Fruit fly (Drosophila melanogaster) whole organism, prepupa: Measurements from ENCODE around the gene CG12992.

ENCODE experiments used
- Blimp-1 ChIP-seq: fragments of 200-800 bp; sonication (Bioruptor generic); optimal IDR thresholded peaks from 3 replicates; lab custom pipeline; 2017; ENCODE audit warnings: missing biosample characterization, missing genetic modification characterization, mild to moderate bottlenecking, moderate library complexity, missing genetic modification reagents
- CG10631 ChIP-seq: fragments of 200-800 bp; sonication (Bioruptor generic); optimal IDR thresholded peaks from 2 replicates; lab custom pipeline; 2016; ENCODE audit warnings: missing biosample characterization, missing genetic modification characterization
- CG10669 ChIP-seq: fragments of 200-800 bp; sonication (Bioruptor generic); optimal IDR thresholded peaks from 3 replicates; lab custom pipeline; 2018; ENCODE audit warnings: missing biosample characterization, mild to moderate bottlenecking, missing genetic modification characterization, moderate library complexity
- CG11294 ChIP-seq: fragments of 200-800 bp; sonication (Bioruptor generic); IDR thresholded peaks from 2 replicates; pipeline ENCODE4 v1.3.6; 2022; ENCODE audit warnings: missing biosample characterization, missing genetic modification characterization
- CG11762 ChIP-seq: fragments of 200-800 bp; sonication (Bioruptor generic); optimal IDR thresholded peaks from 3 replicates; lab custom pipeline; 2016; ENCODE audit warnings: missing biosample characterization, missing genetic modification characterization; ENCODE audit not compliant: insufficient read depth
- CG15336 ChIP-seq: fragments of 200-800 bp; sonication (Bioruptor generic); IDR thresholded peaks from 2 replicates; pipeline ENCODE4 v1.3.6; 2022; ENCODE audit warnings: missing biosample characterization, missing genetic modification characterization
- CG1621 ChIP-seq: fragments of 200-800 bp; sonication (Bioruptor generic); optimal IDR thresholded peaks from 3 replicates; lab custom pipeline; 2018; ENCODE audit warnings: missing biosample characterization, mild to moderate bottlenecking, missing genetic modification characterization
- CG31627 ChIP-seq: fragments of 200-800 bp; sonication (Bioruptor generic); optimal IDR thresholded peaks from 3 replicates; lab custom pipeline; 2016; ENCODE audit warnings: missing biosample characterization, missing genetic modification characterization
- CG4318 ChIP-seq: fragments of 200-800 bp; sonication (Bioruptor generic); optimal IDR thresholded peaks from 3 replicates; lab custom pipeline; 2017; ENCODE audit warnings: missing biosample characterization, mild to moderate bottlenecking, missing genetic modification characterization
- CG6163 ChIP-seq: fragments of 200-800 bp; sonication (Bioruptor generic); IDR thresholded peaks from 3 replicates; pipeline ENCODE4 v1.3.6; 2022; ENCODE audit warnings: missing biosample characterization, missing genetic modification characterization
- CG6276 ChIP-seq: fragments of 200-800 bp; sonication (Bioruptor generic); optimal IDR thresholded peaks from 2 replicates; lab custom pipeline; 2017; ENCODE audit warnings: missing biosample characterization, mild to moderate bottlenecking, missing genetic modification characterization
- CG6792 ChIP-seq: fragments of 200-800 bp; sonication (Bioruptor generic); optimal IDR thresholded peaks from 3 replicates; lab custom pipeline; 2016; ENCODE audit warnings: missing biosample characterization, missing genetic modification characterization
- CG6808 ChIP-seq: fragments of 200-800 bp; sonication (Bioruptor generic); optimal IDR thresholded peaks from 3 replicates; lab custom pipeline; 2017; ENCODE audit warnings: missing biosample characterization, missing genetic modification characterization, mild to moderate bottlenecking, moderate library complexity, missing genetic modification reagents
- CG6854 ChIP-seq: fragments of 200-800 bp; sonication (Bioruptor generic); optimal IDR thresholded peaks from 2 replicates; lab custom pipeline; 2017; ENCODE audit warnings: missing biosample characterization, mild to moderate bottlenecking, missing genetic modification characterization
- CG7368 ChIP-seq: fragments of 200-800 bp; sonication (Bioruptor generic); optimal IDR thresholded peaks from 3 replicates; lab custom pipeline; 2016; ENCODE audit warnings: missing biosample characterization, missing genetic modification characterization
- CG8319 ChIP-seq: fragments of 200-800 bp; sonication (Bioruptor generic); optimal IDR thresholded peaks from 3 replicates; lab custom pipeline; 2016; ENCODE audit warnings: missing biosample characterization, missing genetic modification characterization
- CG8632 ChIP-seq: fragments of 200-800 bp; sonication (Bioruptor generic); optimal IDR thresholded peaks from 3 replicates; lab custom pipeline; 2016; ENCODE audit warnings: missing biosample characterization, missing genetic modification characterization
- CG9139 ChIP-seq: fragments of 200-800 bp; sonication (Bioruptor generic); optimal IDR thresholded peaks from 3 replicates; lab custom pipeline; 2017; ENCODE audit warnings: missing biosample characterization, mild to moderate bottlenecking, missing genetic modification characterization
- Eip78C ChIP-seq: fragments of 200-800 bp; sonication (Bioruptor generic); peaks from one replicate; lab custom pipeline; 2016; ENCODE audit warnings: missing biosample characterization, missing genetic modification characterization
- Eip93F ChIP-seq: fragments of 200-800 bp; sonication (Bioruptor generic); optimal IDR thresholded peaks from 2 replicates; lab custom pipeline; 2016; ENCODE audit warnings: missing biosample characterization, mild to moderate bottlenecking, missing genetic modification characterization
- Ets21C ChIP-seq: fragments of 200-800 bp; sonication (Bioruptor generic); optimal IDR thresholded peaks from 3 replicates; lab custom pipeline; 2016; ENCODE audit warnings: missing biosample characterization, missing genetic modification characterization
- Gug ChIP-seq: fragments of 200-800 bp; sonication (Bioruptor generic); IDR thresholded peaks from 2 replicates; pipeline ENCODE4 v1.3.6; 2022; ENCODE audit warnings: missing biosample characterization, missing genetic modification characterization
- Hr38 ChIP-seq: sonication (Bioruptor generic); optimal IDR thresholded peaks from 2 replicates; lab custom pipeline; 2016; ENCODE audit warnings: missing biosample characterization, missing genetic modification characterization
- Hr39 ChIP-seq: fragments of 200-800 bp; sonication (Bioruptor generic); optimal IDR thresholded peaks from 2 replicates; lab custom pipeline; 2016; ENCODE audit warnings: missing biosample characterization, missing genetic modification characterization
- Met ChIP-seq: fragments of 200-800 bp; sonication (Bioruptor generic); optimal IDR thresholded peaks from 3 replicates; lab custom pipeline; 2016; ENCODE audit warnings: missing biosample characterization, missing genetic modification characterization
- OdsH ChIP-seq: fragments of 200-800 bp; sonication (Bioruptor generic); optimal IDR thresholded peaks from 3 replicates; lab custom pipeline; 2016; ENCODE audit warnings: missing biosample characterization, missing genetic modification characterization
- Sox102F ChIP-seq: fragments of 200-800 bp; sonication (Bioruptor generic); optimal IDR thresholded peaks from 2 replicates; lab custom pipeline; 2016; ENCODE audit warnings: missing biosample characterization, mild to moderate bottlenecking, missing genetic modification characterization
- Sox14 ChIP-seq: fragments of 200-800 bp; sonication (Bioruptor generic); optimal IDR thresholded peaks from 3 replicates; lab custom pipeline; 2016; ENCODE audit warnings: missing biosample characterization, missing genetic modification characterization
- achi ChIP-seq: fragments of 200-800 bp; sonication (Bioruptor generic); optimal IDR thresholded peaks from 3 replicates; lab custom pipeline; 2016; ENCODE audit warnings: missing biosample characterization, missing genetic modification characterization
- acj6 ChIP-seq: fragments of 200-800 bp; sonication (Bioruptor generic); optimal IDR thresholded peaks from 3 replicates; lab custom pipeline; 2016; ENCODE audit warnings: missing biosample characterization, missing genetic modification characterization
- fd59A ChIP-seq: fragments of 200-800 bp; sonication (Bioruptor generic); optimal IDR thresholded peaks from 2 replicates; lab custom pipeline; 2017; ENCODE audit warnings: missing biosample characterization, mild to moderate bottlenecking, missing genetic modification characterization, missing genetic modification reagents
- fd85E ChIP-seq: fragments of 200-800 bp; sonication (Bioruptor generic); optimal IDR thresholded peaks from 3 replicates; lab custom pipeline; 2016; ENCODE audit warnings: missing biosample characterization, missing genetic modification characterization
- fkh ChIP-seq: fragments of 200-800 bp; sonication (Bioruptor generic); optimal IDR thresholded peaks from 3 replicates; lab custom pipeline; 2017; ENCODE audit warnings: missing biosample characterization, mild to moderate bottlenecking, missing genetic modification characterization, moderate library complexity
- net ChIP-seq: fragments of 200-800 bp; sonication (Bioruptor generic); optimal IDR thresholded peaks from 3 replicates; lab custom pipeline; 2016; ENCODE audit warnings: missing biosample characterization, missing genetic modification characterization
- pdm3 ChIP-seq: fragments of 200-800 bp; sonication (Bioruptor generic); optimal IDR thresholded peaks from 3 replicates; lab custom pipeline; 2016; ENCODE audit warnings: missing biosample characterization, missing genetic modification characterization
- spab ChIP-seq: fragments of 200-800 bp; sonication (Bioruptor generic); optimal IDR thresholded peaks from 2 replicates; lab custom pipeline; 2017; ENCODE audit warnings: missing biosample characterization, mild to moderate bottlenecking, missing genetic modification characterization, missing genetic modification reagents
- svp ChIP-seq: fragments of 200-800 bp; sonication (Bioruptor generic); peaks from one replicate; lab custom pipeline; 2016; ENCODE audit warnings: missing biosample characterization, missing genetic modification characterization
- topi ChIP-seq: fragments of 200-800 bp; sonication (Bioruptor generic); optimal IDR thresholded peaks from 3 replicates; lab custom pipeline; 2016; ENCODE audit warnings: missing biosample characterization, missing genetic modification characterization
- vri ChIP-seq: fragments of 200-800 bp; sonication (Bioruptor generic); optimal IDR thresholded peaks from 3 replicates; lab custom pipeline; 2016; ENCODE audit warnings: missing biosample characterization, mild to moderate bottlenecking, missing genetic modification characterization

The CG12992 gene

DNA sequence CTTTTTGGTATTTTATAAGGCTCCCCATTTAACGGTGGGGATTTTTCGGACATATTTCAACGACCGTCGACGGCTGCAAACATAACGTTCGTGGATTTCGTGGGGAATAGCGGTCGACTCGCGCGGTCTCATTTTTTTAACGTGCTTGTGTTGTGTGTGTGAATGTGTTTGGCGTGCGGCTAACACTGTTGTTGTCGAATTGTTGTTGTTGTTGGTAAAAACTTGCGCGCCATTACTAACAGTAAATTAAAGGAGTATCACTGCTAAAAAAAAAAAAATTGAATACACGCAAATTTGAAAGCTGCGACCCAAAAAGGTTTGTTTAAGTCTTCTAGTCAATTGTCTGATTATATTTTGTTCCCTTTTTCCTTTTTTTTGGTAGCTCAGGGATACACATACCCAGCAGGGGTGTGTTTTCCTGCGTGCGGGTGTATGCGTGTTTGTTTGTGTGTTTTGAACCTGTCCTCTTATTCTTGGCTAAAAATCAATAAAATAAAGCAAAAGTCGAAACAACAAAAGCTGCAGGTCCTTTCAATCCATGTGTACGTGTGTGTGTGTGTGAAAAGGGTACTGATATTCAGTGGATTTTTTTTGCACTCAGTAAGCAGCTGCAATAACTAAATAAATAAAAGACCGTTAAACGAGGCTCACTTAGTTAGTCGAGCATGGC lies 8.7 kb upstream of the CG12992 start, which contains the start of gene CG12991 (continued):
- no peak for TF ChIP-seq Blimp-1 (GFP tag; lab: Kevin White, UChicago)
- peak; percentile 27 for TF ChIP-seq Met (GFP tag; lab: Kevin White, UChicago)
- peak; percentile 47 for TF ChIP-seq pdm3 (GFP tag; lab: Kevin White, UChicago)
- peak; percentile 42 for TF ChIP-seq CG6276
- TF ChIP-seq CG8319 (GFP tag; lab: Kevin White, UChicago), result no peak
- TF ChIP-seq CG10669 (GFP tag; lab: Kevin White, UChicago), result no peak
- TF ChIP-seq vri, result peak; percentile 42
- no peak for TF ChIP-seq fd59A (GFP tag; lab: Kevin White, UChicago)
- no peak for TF ChIP-seq CG31627 (GFP tag; lab: Kevin White, UChicago)
- no peak for TF ChIP-seq CG9139 (GFP tag; lab: Kevin White, UChicago)
- no peak for TF ChIP-seq Ets21C
- TF ChIP-seq CG8632 (GFP tag; lab: Kevin White, UChicago), result no peak
- no peak for TF ChIP-seq CG11294
- TF ChIP-seq CG11762 (GFP tag; lab: Kevin White, UChicago), result no peak
- no peak for TF ChIP-seq Hr39
- TF ChIP-seq Eip93F (GFP tag; lab: Kevin White, UChicago), result no peak
- peak; percentile 26 for TF ChIP-seq Sox14
- no peak for TF ChIP-seq Hr38 (GFP tag; lab: Kevin White, UChicago)
- peak; percentile 31 for TF ChIP-seq net (GFP tag; lab: Kevin White, UChicago)
- no peak for TF ChIP-seq fd85E (GFP tag; lab: Kevin White, UChicago)
- peak; percentile 13 for TF ChIP-seq achi (GFP tag; lab: Kevin White, UChicago)
- no peak for TF ChIP-seq CG7368 (GFP tag; lab: Kevin White, UChicago)
- no peak for TF ChIP-seq CG1621 (tag; lab: Kevin White, UChicago)
- no peak for TF ChIP-seq acj6 (GFP tag; lab: Kevin White, UChicago)
- TF ChIP-seq CG10631, result no peak
- peak; percentile 20 for TF ChIP-seq fkh (GFP tag; lab: Kevin White, UChicago)
- TF ChIP-seq Sox102F, result peak; percentile 40

DNA sequence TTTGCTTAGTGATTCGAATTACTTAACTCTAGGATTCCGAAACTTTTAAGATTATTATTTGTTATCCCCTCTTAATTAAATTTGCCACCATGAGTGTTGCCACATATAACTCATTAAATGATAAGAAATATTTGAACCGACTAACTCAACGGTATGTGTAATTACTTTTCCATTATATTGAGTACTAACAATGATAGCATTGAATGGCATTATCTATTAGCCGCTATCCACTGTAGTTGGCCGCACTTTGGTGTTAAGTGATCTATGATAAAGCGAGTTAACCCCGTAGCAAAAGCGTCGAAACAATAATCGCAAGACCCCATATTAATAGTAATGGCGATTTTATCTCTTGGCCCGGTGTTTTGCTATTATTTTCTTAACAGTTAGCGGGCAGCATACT lies 7.7 kb upstream of the CG12992 start:
- no peak for TF ChIP-seq CG8319 (GFP tag; lab: Kevin White, UChicago)
- no peak for TF ChIP-seq topi (GFP tag; lab: Kevin White, UChicago)
- no peak for TF ChIP-seq CG6854 (GFP tag; lab: Kevin White, UChicago)
- no peak for TF ChIP-seq CG11762 (GFP tag; lab: Kevin White, UChicago)
- TF ChIP-seq svp, result no peak
- no peak for TF ChIP-seq CG4318 (GFP tag; lab: Kevin White, UChicago)
- TF ChIP-seq CG6163 (GFP tag; lab: Robert Waterston, UW), result no peak
- no peak for TF ChIP-seq Gug
- TF ChIP-seq Eip78C (GFP tag; lab: Kevin White, UChicago), result no peak
- TF ChIP-seq spab (GFP tag; lab: Kevin White, UChicago), result no peak
- no peak for TF ChIP-seq CG15336 (GFP tag; lab: Robert Waterston, UW)
- no peak for TF ChIP-seq CG9139 (GFP tag; lab: Kevin White, UChicago)
- TF ChIP-seq Ets21C, result no peak
- TF ChIP-seq Eip93F (GFP tag; lab: Kevin White, UChicago), result no peak
- TF ChIP-seq vri, result no peak
- TF ChIP-seq OdsH (GFP tag; lab: Kevin White, UChicago), result no peak
- TF ChIP-seq CG6808 (GFP tag; lab: Kevin White, UChicago), result no peak
- no peak for TF ChIP-seq achi (GFP tag; lab: Kevin White, UChicago)
- no peak for TF ChIP-seq CG6792 (GFP tag; lab: Kevin White, UChicago)
- TF ChIP-seq, all 60 proteins: peak for 0
